Fruit fly (Drosophila melanogaster) whole organism, embryonic: Measurements from ENCODE around the gene CG9674.

ENCODE experiments used
- Aef1 ChIP-seq: fragments of 200-800 bp; sonication (Bioruptor generic); IDR thresholded peaks from 3 replicates; pipeline ENCODE4 v1.3.6; 2022; ENCODE audit warnings: missing biosample characterization, missing genetic modification characterization
- Atf3 ChIP-seq: fragments of 200-800 bp; sonication (Bioruptor generic); optimal IDR thresholded peaks from 3 replicates; lab custom pipeline; 2016; ENCODE audit warnings: missing biosample characterization, missing genetic modification characterization
- B-H1 ChIP-seq: fragments of 200-800 bp; sonication (Bioruptor generic); IDR thresholded peaks from 3 replicates; pipeline ENCODE4 v1.3.6; 2022; ENCODE audit warnings: missing biosample characterization, missing genetic modification characterization
- B-H2 ChIP-seq: fragments of 200-800 bp; sonication (Bioruptor generic); optimal IDR thresholded peaks from 2 replicates; lab custom pipeline; 2018; ENCODE audit warnings: missing biosample characterization, mild to moderate bottlenecking, missing genetic modification characterization
- Bteb2 ChIP-seq: fragments of 200-800 bp; sonication (Bioruptor generic); optimal IDR thresholded peaks from 2 replicates; lab custom pipeline; 2016; ENCODE audit warnings: missing biosample characterization, missing genetic modification characterization
- C15 ChIP-seq: fragments of 200-800 bp; sonication (Bioruptor generic); IDR thresholded peaks from 3 replicates; pipeline ENCODE4 v1.3.6; 2022; ENCODE audit warnings: missing biosample characterization, missing genetic modification characterization
- CG1024 ChIP-seq: fragments of 200-800 bp; sonication (Bioruptor generic); IDR thresholded peaks from 2 replicates; pipeline ENCODE4 v1.3.6; 2022; ENCODE audit warnings: missing biosample characterization, missing genetic modification characterization
- CG10321 ChIP-seq: fragments of 200-800 bp; sonication (Bioruptor generic); IDR thresholded peaks from 2 replicates; pipeline ENCODE4 v1.3.6; 2022; ENCODE audit warnings: missing biosample characterization, missing genetic modification characterization
- CG12219 ChIP-seq: fragments of 200-800 bp; sonication (Bioruptor generic); optimal IDR thresholded peaks from 3 replicates; lab custom pipeline; 2018; ENCODE audit warnings: missing biosample characterization, mild to moderate bottlenecking, missing genetic modification characterization
- CG13123 ChIP-seq: fragments of 200-800 bp; sonication (Bioruptor generic); optimal IDR thresholded peaks from 2 replicates; lab custom pipeline; 2016; ENCODE audit warnings: missing biosample characterization, missing genetic modification characterization
- CG13624 ChIP-seq: fragments of 200-800 bp; sonication (Bioruptor generic); optimal IDR thresholded peaks from 2 replicates; lab custom pipeline; 2016; ENCODE audit warnings: missing biosample characterization, missing genetic modification characterization
- CG15696 ChIP-seq: fragments of 200-800 bp; sonication (Bioruptor generic); optimal IDR thresholded peaks from 2 replicates; lab custom pipeline; 2019; ENCODE audit warnings: missing biosample characterization, mild to moderate bottlenecking, missing genetic modification characterization, moderate library complexity
- CG1602 ChIP-seq: fragments of 200-800 bp; sonication (Bioruptor generic); optimal IDR thresholded peaks from 3 replicates; lab custom pipeline; 2016; ENCODE audit warnings: missing biosample characterization, missing genetic modification characterization
- CG17361 ChIP-seq: fragments of 200-800 bp; sonication (Bioruptor generic); IDR thresholded peaks from 3 replicates; pipeline ENCODE4 v1.3.6; 2022; ENCODE audit warnings: missing biosample characterization, missing genetic modification characterization
- CG17829 ChIP-seq: fragments of 200-800 bp; optimal IDR thresholded peaks from 2 replicates; lab custom pipeline; 2019; ENCODE audit warnings: missing biosample characterization, mild to moderate bottlenecking, missing genetic modification characterization, moderate library complexity
- CG1832 ChIP-seq: fragments of 200-800 bp; sonication (Bioruptor generic); optimal IDR thresholded peaks from 2 replicates; lab custom pipeline; 2017; ENCODE audit warnings: missing biosample characterization, mild to moderate bottlenecking, missing genetic modification characterization, inconsistent platforms
- CG2202 ChIP-seq: fragments of 200-800 bp; sonication (Bioruptor generic); optimal IDR thresholded peaks from 2 replicates; lab custom pipeline; 2018; ENCODE audit warnings: missing biosample characterization, mild to moderate bottlenecking, missing genetic modification characterization
- CG2712 ChIP-seq: fragments of 200-800 bp; optimal IDR thresholded peaks from 3 replicates; lab custom pipeline; 2019; ENCODE audit warnings: missing biosample characterization, mild to moderate bottlenecking, missing genetic modification characterization, moderate library complexity
- CG2875 ChIP-seq: fragments of 200-800 bp; sonication (Bioruptor generic); optimal IDR thresholded peaks from 2 replicates; lab custom pipeline; 2017; ENCODE audit warnings: missing biosample characterization, mild to moderate bottlenecking, missing genetic modification characterization, missing genetic modification reagents
- CG30020 ChIP-seq: fragments of 200-800 bp; optimal IDR thresholded peaks from 2 replicates; lab custom pipeline; 2019; ENCODE audit warnings: missing biosample characterization, mild to moderate bottlenecking, missing genetic modification characterization, moderate library complexity
- CG31365 ChIP-seq: fragments of 200-800 bp; sonication (Bioruptor generic); optimal IDR thresholded peaks from 2 replicates; lab custom pipeline; 2018; ENCODE audit warnings: missing biosample characterization, mild to moderate bottlenecking, missing genetic modification characterization
- CG3847 ChIP-seq: fragments of 200-800 bp; sonication (Bioruptor generic); IDR thresholded peaks from 2 replicates; pipeline ENCODE4 v1.3.6; 2022; ENCODE audit warnings: missing biosample characterization, missing genetic modification characterization
- CG5180 ChIP-seq: fragments of 200-800 bp; sonication (Bioruptor generic); optimal IDR thresholded peaks from 3 replicates; lab custom pipeline; 2017; ENCODE audit warnings: missing biosample characterization, missing genetic modification characterization, mild to moderate bottlenecking, moderate library complexity, missing genetic modification reagents
- CG7963 ChIP-seq: fragments of 200-800 bp; sonication (Bioruptor generic); IDR thresholded peaks from 3 replicates; pipeline ENCODE4 v1.3.6; 2022; ENCODE audit warnings: missing biosample characterization, missing genetic modification characterization; ENCODE audit not compliant: partially characterized antibody
- CG9215 ChIP-seq: fragments of 200-800 bp; sonication (Bioruptor generic); IDR thresholded peaks from 2 replicates; pipeline ENCODE4 v1.3.6; 2022; ENCODE audit warnings: missing biosample characterization, missing genetic modification characterization
- CG9609 ChIP-seq: fragments of 200-800 bp; sonication (Bioruptor generic); optimal IDR thresholded peaks from 3 replicates; lab custom pipeline; 2016; ENCODE audit warnings: missing biosample characterization, missing genetic modification characterization
- Chrac-16 ChIP-seq: fragments of 200-800 bp; sonication (Bioruptor generic); optimal IDR thresholded peaks from 3 replicates; lab custom pipeline; 2016; ENCODE audit warnings: missing biosample characterization, missing genetic modification characterization
- Deaf1 ChIP-seq: fragments of 200-800 bp; optimal IDR thresholded peaks from 3 replicates; lab custom pipeline; 2019; ENCODE audit warnings: missing biosample characterization, mild to moderate bottlenecking, missing genetic modification characterization, moderate library complexity
- Elba2 ChIP-seq: fragments of 200-800 bp; sonication (Bioruptor generic); optimal IDR thresholded peaks from 3 replicates; lab custom pipeline; 2016; ENCODE audit warnings: missing biosample characterization, missing genetic modification characterization
- Gug ChIP-seq: fragments of 200-800 bp; sonication (Bioruptor generic); IDR thresholded peaks from 4 replicates; pipeline ENCODE4 v1.3.6; 2022; ENCODE audit warnings: missing biosample characterization, missing genetic modification characterization
- HLH4C ChIP-seq: fragments of 200-800 bp; sonication (Bioruptor generic); IDR thresholded peaks from 3 replicates; pipeline ENCODE4 v1.3.6; 2022; ENCODE audit warnings: missing biosample characterization, missing genetic modification characterization; ENCODE audit not compliant: partially characterized antibody
- Hr39 ChIP-seq: fragments of >200 bp; optimal IDR thresholded peaks from 2 replicates; lab custom pipeline; 2017
- Mad ChIP-seq: fragments of 200-800 bp; sonication (Bioruptor generic); optimal IDR thresholded peaks from 2 replicates; lab custom pipeline; 2016; ENCODE audit warnings: missing biosample characterization, missing genetic modification characterization
- NC2β ChIP-seq: fragments of 200-800 bp; sonication (Bioruptor generic); optimal IDR thresholded peaks from 2 replicates; lab custom pipeline; 2016; ENCODE audit warnings: missing biosample characterization, missing genetic modification characterization
- Pdp1 ChIP-seq, 2 experiments: fragments of 200-800 bp; sonication (Bioruptor generic); optimal IDR thresholded peaks; 3 replicates each; lab custom pipeline; 2016; ENCODE audit warnings: missing biosample characterization in 2 of 2, missing genetic modification characterization in 2 of 2, mild to moderate bottlenecking in 1 of 2, moderate library complexity in 1 of 2
- Poxn ChIP-seq: fragments of 200-800 bp; sonication (Bioruptor generic); IDR thresholded peaks from 2 replicates; pipeline ENCODE4 v1.3.6; 2022; ENCODE audit warnings: missing biosample characterization, missing genetic modification characterization
- Sox102F ChIP-seq: fragments of 200-800 bp; sonication (Bioruptor generic); optimal IDR thresholded peaks from 2 replicates; lab custom pipeline; 2018; ENCODE audit warnings: missing biosample characterization, mild to moderate bottlenecking, missing genetic modification characterization, moderate library complexity
- Spps ChIP-seq: fragments of 200-800 bp; sonication (Bioruptor generic); optimal IDR thresholded peaks from 2 replicates; lab custom pipeline; 2018; ENCODE audit warnings: missing biosample characterization, mild to moderate bottlenecking, missing genetic modification characterization
- Xrp1 ChIP-seq: fragments of 200-800 bp; sonication (Bioruptor generic); IDR thresholded peaks from 2 replicates; pipeline ENCODE4 v1.3.6; 2022; ENCODE audit warnings: missing biosample characterization, missing genetic modification characterization
- ab ChIP-seq: fragments of 200-800 bp; sonication (Bioruptor generic); optimal IDR thresholded peaks from 2 replicates; lab custom pipeline; 2016; ENCODE audit warnings: missing biosample characterization, missing genetic modification characterization
- abd-A ChIP-seq: fragments of 200-800 bp; sonication (Bioruptor generic); optimal IDR thresholded peaks from 3 replicates; lab custom pipeline; 2019; ENCODE audit warnings: missing biosample characterization, mild to moderate bottlenecking, missing genetic modification characterization, moderate library complexity
- bsh ChIP-seq, 2 experiments: fragments of 200-800 bp; sonication (Bioruptor generic); optimal IDR thresholded peaks; 2 replicates each; lab custom pipeline; 2017 to 2018; ENCODE audit warnings: mild to moderate bottlenecking in 2 of 2, missing biosample characterization in 2 of 2, missing genetic modification characterization in 2 of 2, moderate library complexity in 1 of 2
- crc ChIP-seq: fragments of 200-800 bp; sonication (Bioruptor generic); optimal IDR thresholded peaks from 2 replicates; lab custom pipeline; 2016; ENCODE audit warnings: missing biosample characterization, missing genetic modification characterization
- crol ChIP-seq: fragments of 200-800 bp; sonication (Bioruptor generic); IDR thresholded peaks from 2 replicates; pipeline ENCODE4 v1.3.6; 2022; ENCODE audit warnings: missing biosample characterization, missing genetic modification characterization
- dimm ChIP-seq: fragments of 200-800 bp; sonication (Bioruptor generic); IDR thresholded peaks from 2 replicates; pipeline ENCODE4 v1.3.6; 2022; ENCODE audit warnings: missing biosample characterization, missing genetic modification characterization
- ken ChIP-seq: fragments of 200-800 bp; sonication (Bioruptor generic); IDR thresholded peaks from 3 replicates; pipeline ENCODE4 v1.3.6; 2022; ENCODE audit warnings: missing biosample characterization, missing genetic modification characterization
- repo ChIP-seq: fragments of 200-800 bp; sonication (Bioruptor generic); optimal IDR thresholded peaks from 2 replicates; lab custom pipeline; 2016; ENCODE audit warnings: missing biosample characterization, missing genetic modification characterization
- ro ChIP-seq: fragments of 200-800 bp; sonication (Bioruptor generic); IDR thresholded peaks from 2 replicates; pipeline ENCODE4 v1.3.6; 2022; ENCODE audit warnings: missing biosample characterization, missing genetic modification characterization
- ssp ChIP-seq: fragments of 200-800 bp; sonication (Bioruptor generic); IDR thresholded peaks from 2 replicates; pipeline ENCODE4 v1.3.6; 2022; ENCODE audit warnings: missing biosample characterization, missing genetic modification characterization
- stc ChIP-seq: fragments of 200-800 bp; sonication (Bioruptor generic); IDR thresholded peaks from 2 replicates; pipeline ENCODE4 v1.3.6; 2022; ENCODE audit warnings: missing biosample characterization, missing genetic modification characterization
- tap ChIP-seq: fragments of 200-800 bp; optimal IDR thresholded peaks from 3 replicates; lab custom pipeline; 2019; ENCODE audit warnings: missing biosample characterization, mild to moderate bottlenecking, missing genetic modification characterization, moderate library complexity
- tgo ChIP-seq: fragments of 200-800 bp; sonication (Bioruptor generic); IDR thresholded peaks from 3 replicates; pipeline ENCODE4 v1.3.6; 2022; ENCODE audit warnings: missing biosample characterization, missing genetic modification characterization
- toy ChIP-seq: fragments of 200-800 bp; sonication (Bioruptor generic); IDR thresholded peaks from 2 replicates; pipeline ENCODE4 v1.3.6; 2022; ENCODE audit warnings: missing biosample characterization, missing genetic modification characterization

Gene CG9674

DNA sequence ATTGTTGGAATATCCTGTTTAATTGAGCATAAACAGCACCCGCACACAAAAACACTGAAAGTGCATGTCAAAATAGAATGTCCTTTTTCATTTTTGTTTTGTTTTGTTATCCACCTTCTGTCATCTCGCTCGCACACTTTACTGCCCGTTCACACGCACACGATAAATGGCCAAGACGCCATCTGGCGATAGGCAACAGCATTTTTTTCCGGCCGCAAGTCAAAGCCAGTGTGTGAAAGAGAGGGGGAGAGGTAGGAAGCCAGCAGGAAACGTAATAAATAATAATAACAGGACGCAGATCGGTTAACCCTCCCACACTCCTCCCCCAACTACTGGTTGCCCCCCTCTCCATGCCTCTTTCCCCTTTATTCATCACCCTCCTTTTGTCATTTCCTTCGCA, 37.7 kb downstream of the CG9674 start (continued):
- TF ChIP-seq Spps (no peak), Pdp1 (GFP tag; optimal IDR thresholded peaks at IDR 0.05; lab: Kevin White, UChicago) (peak in 1 of 2 experiments; percentile 9), CG13624 (GFP tag; lab: Kevin White, UChicago) (no peak), repo (no peak), CG2875 (GFP tag; lab: Kevin White, UChicago) (peak; percentile 3), crol (GFP tag; lab: Robert Waterston, UW) (peak; percentile 85), HLH4C (GFP tag; lab: Robert Waterston, UW) (no peak), ro (GFP tag; lab: Robert Waterston, UW) (no peak), Bteb2 (GFP tag; lab: Kevin White, UChicago) (no peak), Aef1 (GFP tag; lab: Robert Waterston, UW) (no peak), stc (GFP tag; lab: Robert Waterston, UW) (0 out of 2 replicates have a peak, but pooled peaks have one; percentile 23), B-H2 (no peak), CG15696 (tag; lab: Kevin White, UChicago) (no peak), B-H1 (GFP tag; lab: Robert Waterston, UW) (no peak), abd-A (tag; lab: Kevin White, UChicago) (peak; percentile 72), CG13123 (GFP tag; lab: Kevin White, UChicago) (no peak), Chrac-16 (GFP tag; lab: Kevin White, UChicago) (no peak), CG5180 (GFP tag; lab: Kevin White, UChicago) (peak; percentile 27), CG9215 (no peak), CG31365 (tag; lab: Kevin White, UChicago) (no peak), Hr39 (lab: Kevin White, UChicago) (no peak), Xrp1 (GFP tag; lab: Robert Waterston, UW) (0 out of 2 replicates have a peak, but pooled peaks have one; percentile 19), tap (tag; lab: Kevin White, UChicago) (no peak), CG2712 (peak; percentile 7), tgo (GFP tag; lab: Robert Waterston, UW) (peak; percentile 35; the same call in 1 of the 3 replicates), Elba2 (no peak), ken (GFP tag; lab: Robert Waterston, UW) (no peak), Atf3 (no peak), CG10321 (GFP tag; lab: Robert Waterston, UW) (no peak), Poxn (GFP tag; lab: Robert Waterston, UW) (no peak), Sox102F (peak; percentile 2), Mad (no peak), Gug (GFP tag; lab: Robert Waterston, UW) (no peak), toy (GFP tag; lab: Robert Waterston, UW) (no peak), Deaf1 (tag; lab: Kevin White, UChicago) (no peak), CG30020 (tag; lab: Kevin White, UChicago) (no peak), CG2202 (tag; lab: Kevin White, UChicago) (no peak), CG7963 (GFP tag; lab: Robert Waterston, UW) (no peak), CG1602 (GFP tag; lab: Kevin White, UChicago) (no peak), ssp (no peak), dimm (GFP tag; lab: Robert Waterston, UW) (no peak), ab (GFP tag; lab: Kevin White, UChicago) (no peak), C15 (GFP tag; lab: Robert Waterston, UW) (no peak), CG17361 (no peak), crc (GFP tag; lab: Kevin White, UChicago) (no peak), bsh (GFP tag; optimal IDR thresholded peaks at IDR 0.05; lab: Kevin White, UChicago) (peak in 1 of 2 experiments; percentile 11), CG1832 (GFP tag; lab: Kevin White, UChicago) (peak; percentile 70), CG9609 (GFP tag; lab: Kevin White, UChicago) (no peak), NC2β (GFP tag; lab: Kevin White, UChicago) (peak; percentile 8), CG1024 (GFP tag; lab: Robert Waterston, UW) (no peak), CG3847 (GFP tag; lab: Robert Waterston, UW) (no peak), CG17829 (tag; lab: Kevin White, UChicago) (no peak), CG12219 (GFP tag; lab: Kevin White, UChicago) (peak; percentile 29)
